Worm (Caenorhabditis elegans) whole organism, early embryonic: ENCODE measurements around the gene srj-21.

Experiments used
- B0310.2 ChIP-seq: sonication (generic microtip); optimal IDR thresholded peaks from 2 replicates; lab custom pipeline; 2016; ENCODE audit warnings: mild to moderate bottlenecking, missing genetic modification characterization, missing compliant biosample characterization
- F13C5.2 ChIP-seq: sonication (generic microtip); optimal IDR thresholded peaks from 2 replicates; lab custom pipeline; 2017; ENCODE audit warnings: mild to moderate bottlenecking, missing genetic modification characterization, inconsistent platforms, missing compliant biosample characterization
- aly-1 ChIP-seq: sonication (generic microtip); optimal IDR thresholded peaks from 2 replicates; lab custom pipeline; 2016; ENCODE audit warnings: missing genetic modification characterization, missing compliant biosample characterization
- ama-1 ChIP-seq: fragments of 150-350 bp; optimal IDR thresholded peaks from 2 replicates; lab custom pipeline; 2014
- ceh-13 ChIP-seq: fragments of 200-800 bp; sonication (Bioruptor generic); optimal IDR thresholded peaks from 2 replicates; lab custom pipeline; 2018; ENCODE audit warnings: mild to moderate bottlenecking, missing genetic modification characterization, missing compliant biosample characterization
- ceh-36 ChIP-seq: sonication (generic microtip); optimal IDR thresholded peaks from 2 replicates; lab custom pipeline; 2016; ENCODE audit warnings: missing genetic modification characterization, inconsistent platforms, missing compliant biosample characterization
- ets-7 ChIP-seq: sonication (generic microtip); optimal IDR thresholded peaks from 2 replicates; lab custom pipeline; 2016; ENCODE audit warnings: missing genotype, missing genetic modification characterization, missing compliant biosample characterization
- flt-1 ChIP-seq: fragments of 200-800 bp; sonication (Bioruptor generic); IDR thresholded peaks from 2 replicates; pipeline ENCODE4 v1.3.6; 2022; ENCODE audit warnings: missing genetic modification characterization, missing compliant biosample characterization
- hmbx-1 ChIP-seq: sonication (generic microtip); optimal IDR thresholded peaks from 2 replicates; lab custom pipeline; 2016; ENCODE audit warnings: mild to moderate bottlenecking, missing genetic modification characterization, missing compliant biosample characterization
- hmg-4 ChIP-seq: fragments of 200-800 bp; sonication (Bioruptor generic); optimal IDR thresholded peaks from 2 replicates; lab custom pipeline; 2018; ENCODE audit warnings: mild to moderate bottlenecking, missing genetic modification characterization, missing compliant biosample characterization
- hnd-1 ChIP-seq: sonication (generic microtip); optimal IDR thresholded peaks from 2 replicates; lab custom pipeline; 2016; ENCODE audit warnings: missing genetic modification characterization, missing compliant biosample characterization
- pes-1 ChIP-seq: fragments of 200-800 bp; sonication (Bioruptor generic); IDR thresholded peaks from 2 replicates; pipeline ENCODE4 v1.3.6; 2022; ENCODE audit warnings: missing genetic modification reagents, missing genetic modification characterization, missing compliant biosample characterization
- scrt-1 ChIP-seq: fragments of 200-800 bp; sonication (Bioruptor generic); IDR thresholded peaks from 2 replicates; pipeline ENCODE4 v1.3.6; 2022; ENCODE audit warnings: missing genetic modification characterization, missing compliant biosample characterization
- sea-1 ChIP-seq: fragments of 200-800 bp; sonication (Bioruptor generic); conservative IDR thresholded peaks from 2 replicates; pipeline ENCODE4 v1.3.6; 2022; ENCODE audit warnings: missing genetic modification characterization, missing compliant biosample characterization
- tbx-11 ChIP-seq: fragments of 200-800 bp; sonication (Bioruptor generic); IDR thresholded peaks from 2 replicates; pipeline ENCODE4 v1.3.6; 2022; ENCODE audit warnings: missing genetic modification characterization, missing compliant biosample characterization
- tbx-37 ChIP-seq: fragments of 200-800 bp; sonication (Bioruptor generic); conservative IDR thresholded peaks from 2 replicates; pipeline ENCODE4 v1.3.6; 2022; ENCODE audit warnings: missing genetic modification reagents, missing genetic modification characterization, missing compliant biosample characterization
- tra-4 ChIP-seq: sonication (generic microtip); optimal IDR thresholded peaks from 2 replicates; lab custom pipeline; 2017; ENCODE audit warnings: missing genetic modification characterization, missing compliant biosample characterization

Gene srj-21

DNA sequence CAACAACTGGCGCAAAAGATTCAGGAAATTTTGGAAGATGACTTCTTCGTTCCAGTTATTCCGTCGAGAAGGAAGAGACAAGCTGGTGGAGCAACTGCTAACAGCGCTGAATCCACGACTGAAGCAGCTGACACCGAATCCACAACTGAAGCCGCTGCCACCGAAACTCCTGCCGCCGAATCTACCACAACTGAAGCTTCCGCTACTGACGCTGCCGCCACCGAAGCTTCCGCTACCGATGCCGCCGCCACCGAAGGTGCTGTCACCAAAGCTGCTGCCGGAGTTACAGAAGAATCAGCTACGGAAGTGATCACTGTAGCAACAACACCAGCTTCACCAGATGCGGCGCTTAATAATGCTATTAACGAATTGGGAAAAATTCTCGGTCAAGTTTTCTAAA, 49.3 kb downstream of the srj-21 start:
- no peak for TF ChIP-seq scrt-1 (GFP tag; lab: Robert Waterston, UW)
- TF ChIP-seq tbx-11 (GFP tag; lab: Robert Waterston, UW) = no peak
- TF ChIP-seq ceh-36 (tag; lab: Kevin White, UChicago) = no peak
- no peak for TF ChIP-seq tra-4 (tag; lab: Kevin White, UChicago)
- TF ChIP-seq ceh-13 = no peak
- no peak for TF ChIP-seq B0310.2 (tag; lab: Kevin White, UChicago)
- no peak for TF ChIP-seq tbx-37
- TF ChIP-seq hnd-1 (tag; lab: Kevin White, UChicago) = no peak
- TF ChIP-seq hmbx-1 (tag; lab: Kevin White, UChicago) = no peak
- no peak for TF ChIP-seq aly-1 (tag; lab: Kevin White, UChicago)
- TF ChIP-seq ama-1 (lab: Kevin White, UChicago) = no peak
- no peak for TF ChIP-seq ets-7 (tag; lab: Kevin White, UChicago)
- TF ChIP-seq pes-1 (GFP tag; lab: Robert Waterston, UW) = no peak
- no peak for TF ChIP-seq hmg-4 (GFP tag; lab: Kevin White, UChicago)
- no peak for TF ChIP-seq F13C5.2 (tag; lab: Kevin White, UChicago)
- no peak for TF ChIP-seq sea-1
- TF ChIP-seq flt-1 (GFP tag; lab: Robert Waterston, UW) = no peak

- no peak for TF ChIP-seq ama-1 (lab: Kevin White, UChicago)
- TF ChIP-seq hmg-4 (GFP tag; lab: Kevin White, UChicago) = no peak
- no peak for TF ChIP-seq aly-1 (tag; lab: Kevin White, UChicago)
- TF ChIP-seq tbx-37 = no peak
- TF ChIP-seq F13C5.2 (tag; lab: Kevin White, UChicago) = no peak
- no peak for TF ChIP-seq flt-1 (GFP tag; lab: Robert Waterston, UW)
- TF ChIP-seq ets-7 (tag; lab: Kevin White, UChicago) = no peak
- TF ChIP-seq scrt-1 (GFP tag; lab: Robert Waterston, UW) = no peak
- no peak for TF ChIP-seq sea-1
- no peak for TF ChIP-seq ceh-13
- TF ChIP-seq B0310.2 (tag; lab: Kevin White, UChicago) = no peak
- no peak for TF ChIP-seq hnd-1 (tag; lab: Kevin White, UChicago)
- no peak for TF ChIP-seq pes-1 (GFP tag; lab: Robert Waterston, UW)
- no peak for TF ChIP-seq ceh-36 (tag; lab: Kevin White, UChicago)
- no peak for TF ChIP-seq hmbx-1 (tag; lab: Kevin White, UChicago)
- TF ChIP-seq tbx-11 (GFP tag; lab: Robert Waterston, UW) = no peak
- no peak for TF ChIP-seq tra-4 (tag; lab: Kevin White, UChicago)
Measured at ce11 chrV:10795494-10795893, 50.4 kb downstream of the srj-21 start, which contains the start of gene D1054.19. Gene D1054.19 (plus strand): TSS chrV:10795794.
